Worm (Caenorhabditis elegans) whole organism, L1 larva: ENCODE results near the gene lips-12.

ENCODE experiments used
- elt-2 ChIP-seq: sonication (generic microtip); optimal IDR thresholded peaks from 2 replicates; lab custom pipeline; 2016; ENCODE audit warnings: missing genetic modification characterization, mild to moderate bottlenecking, inconsistent platforms, missing compliant biosample characterization, missing genetic modification reagents
- elt-3 ChIP-seq, 6 experiments: fragments of 150-350 bp in 1 of 6; sonication (generic microtip); optimal IDR thresholded peaks; 2 replicates each; lab custom pipeline; 2017 to 2018; ENCODE audit warnings: missing biosample characterization in 6 of 6, missing genetic modification characterization in 6 of 6, inconsistent platforms in 1 of 6
- sup-37 ChIP-seq: fragments of 200-800 bp; sonication (Bioruptor generic); optimal IDR thresholded peaks from 2 replicates; lab custom pipeline; 2018; ENCODE audit warnings: mild to moderate bottlenecking, missing genetic modification characterization, missing compliant biosample characterization
- unc-130 ChIP-seq: fragments of 150-350 bp; optimal IDR thresholded peaks from 2 replicates; lab custom pipeline; 2017; ENCODE audit warnings: missing biosample characterization, missing genetic modification characterization, inconsistent platforms

DNA sequence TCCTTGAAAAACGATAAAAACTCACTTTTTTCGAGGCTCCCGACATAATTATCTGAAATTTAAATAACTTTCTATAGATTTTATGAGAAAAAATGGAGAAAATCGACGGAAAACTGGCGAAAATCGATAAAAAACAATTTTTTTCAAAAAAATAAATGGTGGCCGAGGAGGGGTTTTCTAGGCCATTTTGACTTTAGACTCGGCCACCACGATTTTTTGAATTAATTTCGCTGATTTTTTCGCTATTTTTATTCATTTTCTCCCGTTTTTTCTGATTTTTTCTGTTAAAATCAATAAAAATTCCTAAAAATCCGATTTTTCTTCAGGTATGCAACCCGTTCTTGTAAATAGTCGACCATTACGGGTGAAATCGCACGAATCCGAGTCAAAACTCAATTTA lies 9.2 kb upstream of the lips-12 start, which contains the start of the genes sut-1 and eri-3:
- TF ChIP-seq unc-130 (tag; lab: Kevin White, UChicago): no peak
- no peak for TF ChIP-seq elt-2 (tag; lab: Kevin White, UChicago)
- TF ChIP-seq elt-3 (tag; optimal IDR thresholded peaks at IDR 0.05; lab: Kevin White, UChicago): no peak
- TF ChIP-seq sup-37 (GFP tag; lab: Kevin White, UChicago): no peak
